Worm (Caenorhabditis elegans): ENCODE data around the gene srv-15.

The srv-15 gene

DNA sequence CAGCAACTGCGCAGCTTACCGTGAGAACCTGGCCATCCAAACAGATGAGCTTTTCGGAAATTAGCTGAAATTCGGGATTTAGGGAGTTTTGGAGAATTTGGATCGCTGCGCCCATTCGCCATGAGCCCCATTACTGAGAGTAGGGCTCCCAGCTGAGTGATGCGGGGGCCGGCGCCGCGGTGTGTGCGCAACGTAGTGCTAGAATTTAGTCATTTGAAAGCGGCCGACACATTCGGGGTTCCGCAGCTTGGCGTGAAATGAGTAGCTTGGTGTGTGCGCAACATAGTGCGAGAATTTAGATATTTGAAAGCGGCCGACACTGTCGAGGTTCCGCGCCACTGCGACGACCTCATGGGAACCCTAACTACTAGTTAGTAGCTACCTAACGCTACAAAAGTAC, 34.4 kb downstream of the srv-15 start:
- TF ChIP-seq ztf-11 (tag; optimal IDR thresholded peaks at IDR 0.05) (no peak), elt-1 (tag; optimal IDR thresholded peaks at IDR 0.05; ENCODE audit: borderline replicate concordance, insufficient read depth) (no peak), M03D4.4 (tag; optimal IDR thresholded peaks at IDR 0.05) (no peak), sptf-1 (tag; optimal IDR thresholded peaks at IDR 0.05) (no peak), unc-62 (GFP tag; optimal IDR thresholded peaks at IDR 0.05) (no peak), lin-32 (GFP tag; optimal IDR thresholded peaks at IDR 0.05) (no peak)

DNA sequence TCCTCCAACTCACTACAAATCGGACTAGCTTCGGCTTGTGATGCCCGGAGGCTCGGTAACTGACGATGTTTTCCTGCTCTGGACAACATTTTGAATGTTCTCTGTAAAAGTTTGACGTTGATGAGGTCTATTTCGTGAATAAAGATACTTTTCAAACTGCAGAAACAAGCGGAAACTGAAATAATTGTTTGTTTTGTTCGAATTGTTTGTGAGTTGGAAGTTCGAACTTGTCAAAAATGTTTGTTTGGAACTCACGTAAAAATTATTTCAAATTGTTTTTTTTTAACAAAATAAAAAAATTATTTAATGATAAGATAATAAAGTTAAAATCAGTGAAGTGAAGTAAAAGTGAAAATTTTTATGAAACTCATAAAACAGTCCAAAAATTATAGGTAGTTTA, 35.0 kb downstream of the srv-15 start, which contains the start of gene Y105C5B.11:
TSS of gene Y105C5B.11 (minus strand) at position 101 of the 400 bp plus-strand sequence.
- no peak for TF ChIP-seq nhr-237 (tag; optimal IDR thresholded peaks at IDR 0.05)
- TF ChIP-seq sem-2 (GFP tag; optimal IDR thresholded peaks at IDR 0.05), result no peak
- no peak for TF ChIP-seq mab-5 (tag; optimal IDR thresholded peaks at IDR 0.05)

DNA sequence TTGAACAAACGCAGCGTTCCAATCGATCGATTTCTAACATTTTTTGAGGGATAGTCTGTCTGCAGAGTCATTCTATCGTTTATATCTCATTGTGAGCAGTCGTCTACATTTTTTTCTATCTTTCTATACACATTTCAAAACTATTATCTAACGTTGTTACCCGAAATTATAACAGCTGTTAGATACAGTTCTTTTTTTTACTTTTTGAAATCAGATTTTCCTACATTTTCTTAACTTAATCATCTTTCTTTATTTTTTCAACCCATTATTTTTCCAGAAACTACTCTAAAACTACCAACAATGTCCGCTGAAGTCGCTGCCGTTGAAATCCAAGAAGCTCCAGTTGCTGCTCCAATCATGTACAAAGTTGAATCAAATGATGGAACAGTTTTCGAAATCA, 40.1 kb downstream of the srv-15 start, which contains the start of gene skr-10:
TSS of gene skr-10 (plus strand) at position 301 of the 400 bp plus-strand sequence.
- TF ChIP-seq flh-1 (GFP tag; optimal IDR thresholded peaks at IDR 0.05) (no peak), tbx-8 (GFP tag; optimal IDR thresholded peaks at IDR 0.05) (no peak), nhr-12 (tag; optimal IDR thresholded peaks at IDR 0.05) (no peak), nhr-237 (tag; optimal IDR thresholded peaks at IDR 0.05) (no peak), lin-32 (GFP tag; optimal IDR thresholded peaks at IDR 0.05) (no peak), blmp-1 (tag; optimal IDR thresholded peaks at IDR 0.05) (no peak), nhr-28 (tag; optimal IDR thresholded peaks at IDR 0.05) (no peak), mep-1 (tag; optimal IDR thresholded peaks at IDR 0.05) (no peak), ces-1 (GFP tag; optimal IDR thresholded peaks at IDR 0.05) (no peak)

DNA sequence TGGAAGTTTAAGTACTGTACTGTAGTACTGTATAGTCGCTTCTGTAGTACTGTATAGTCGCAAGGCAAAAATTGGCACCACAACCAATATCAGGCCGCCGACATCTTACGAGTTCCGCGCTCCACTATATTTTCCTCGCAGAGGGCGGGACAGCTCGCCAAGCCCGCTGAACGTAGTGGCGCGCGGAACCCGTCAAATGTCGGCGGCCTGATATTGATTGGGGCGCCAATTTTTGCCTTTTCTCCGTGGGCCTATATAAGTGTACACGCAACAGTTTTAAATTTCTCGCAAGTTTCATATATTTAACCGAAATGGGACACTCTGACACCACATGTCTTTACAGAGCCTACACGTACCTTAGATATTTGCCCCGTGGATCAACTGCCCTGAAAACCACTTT, 43.6 kb downstream of the srv-15 start:
- no peak for TF ChIP-seq unc-120 (tag; optimal IDR thresholded peaks at IDR 0.05; ENCODE audit: poor library complexity, severe bottlenecking)
- no peak for TF ChIP-seq sem-2 (GFP tag; optimal IDR thresholded peaks at IDR 0.05)
- no peak for TF ChIP-seq sptf-1 (tag; optimal IDR thresholded peaks at IDR 0.05)
- TF ChIP-seq nhr-2 (tag; optimal IDR thresholded peaks at IDR 0.05), result no peak
- TF ChIP-seq unc-62 (GFP tag; optimal IDR thresholded peaks at IDR 0.05), result no peak
- TF ChIP-seq nhr-237 (tag; optimal IDR thresholded peaks at IDR 0.05), result no peak
- no peak for TF ChIP-seq mep-1 (tag; optimal IDR thresholded peaks at IDR 0.05)
- TF ChIP-seq zip-8 (tag; optimal IDR thresholded peaks at IDR 0.05), result no peak
- TF ChIP-seq lin-32 (GFP tag; optimal IDR thresholded peaks at IDR 0.05), result no peak
- no peak for TF ChIP-seq elt-3 (tag; optimal IDR thresholded peaks at IDR 0.05)
- no peak for TF ChIP-seq nhr-28 (tag; optimal IDR thresholded peaks at IDR 0.05)

DNA sequence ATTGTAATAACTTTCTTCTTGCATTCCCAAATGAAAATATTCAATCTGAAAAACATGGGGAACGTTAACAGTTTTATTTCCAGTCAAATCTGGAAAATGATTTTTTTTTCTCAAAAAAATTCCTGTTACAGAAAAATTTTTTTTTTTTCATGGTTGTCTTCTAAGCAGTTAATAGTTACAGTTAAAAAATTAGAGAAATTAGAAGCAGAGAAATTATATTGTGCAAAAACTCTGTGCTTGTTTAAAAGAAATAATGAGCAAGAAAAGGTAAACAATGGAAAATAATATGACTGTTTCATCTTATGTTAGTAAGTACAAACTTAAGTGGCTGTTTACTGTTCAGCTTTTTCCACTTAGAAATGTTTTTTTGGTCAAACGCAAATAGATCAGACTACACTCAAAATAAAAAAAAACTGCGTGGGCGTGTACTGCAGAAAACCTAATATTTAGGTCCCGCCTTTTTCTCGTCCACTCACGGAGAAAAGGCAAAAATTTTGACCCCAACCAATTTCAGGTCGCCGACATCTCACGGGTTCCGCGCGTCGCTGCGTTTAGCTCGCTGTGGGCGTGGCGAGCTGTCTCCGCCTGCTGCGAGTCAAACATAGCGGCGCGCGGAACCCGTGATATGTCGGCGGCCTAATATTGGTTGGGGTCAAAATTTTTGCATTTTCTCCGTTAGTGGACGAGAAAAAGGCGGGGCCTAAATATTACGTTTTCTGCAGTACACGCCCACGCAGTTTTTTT, 44.6 kb downstream of the srv-15 start, which contains the start of gene ifas-3:
TSS of gene ifas-3 (minus strand) at position 51 of the 744 bp plus-strand sequence.
- TF ChIP-seq pha-4 (tag; optimal IDR thresholded peaks at IDR 0.05), result no peak
- no peak for TF ChIP-seq sptf-1 (tag; optimal IDR thresholded peaks at IDR 0.05)
- no peak for TF ChIP-seq unc-39 (tag; optimal IDR thresholded peaks at IDR 0.05)
- TF ChIP-seq elt-1 (tag; optimal IDR thresholded peaks at IDR 0.05; ENCODE audit: borderline replicate concordance, insufficient read depth), result no peak
- TF ChIP-seq nhr-237 (tag; optimal IDR thresholded peaks at IDR 0.05), result no peak
- no peak for TF ChIP-seq nhr-76 (tag; optimal IDR thresholded peaks at IDR 0.05)
- no peak for TF ChIP-seq hlh-1 (tag; optimal IDR thresholded peaks at IDR 0.05)
- TF ChIP-seq cnd-1 (tag; optimal IDR thresholded peaks at IDR 0.05), result no peak
- TF ChIP-seq mls-2 (tag; optimal IDR thresholded peaks at IDR 0.05), result no peak
- TF ChIP-seq nhr-2 (tag; optimal IDR thresholded peaks at IDR 0.05), result no peak
- TF ChIP-seq nhr-28 (tag; optimal IDR thresholded peaks at IDR 0.05), result no peak
- no peak for TF ChIP-seq sem-2 (GFP tag; optimal IDR thresholded peaks at IDR 0.05)
- TF ChIP-seq ceh-83 (GFP tag; optimal IDR thresholded peaks at IDR 0.05), result no peak
- TF ChIP-seq ces-1 (GFP tag; optimal IDR thresholded peaks at IDR 0.05), result no peak
- no peak for TF ChIP-seq mab-5 (tag; optimal IDR thresholded peaks at IDR 0.05)
- no peak for TF ChIP-seq ceh-39 (tag; optimal IDR thresholded peaks at IDR 0.05)
- no peak for TF ChIP-seq ceh-43 (GFP tag; optimal IDR thresholded peaks at IDR 0.05)

DNA sequence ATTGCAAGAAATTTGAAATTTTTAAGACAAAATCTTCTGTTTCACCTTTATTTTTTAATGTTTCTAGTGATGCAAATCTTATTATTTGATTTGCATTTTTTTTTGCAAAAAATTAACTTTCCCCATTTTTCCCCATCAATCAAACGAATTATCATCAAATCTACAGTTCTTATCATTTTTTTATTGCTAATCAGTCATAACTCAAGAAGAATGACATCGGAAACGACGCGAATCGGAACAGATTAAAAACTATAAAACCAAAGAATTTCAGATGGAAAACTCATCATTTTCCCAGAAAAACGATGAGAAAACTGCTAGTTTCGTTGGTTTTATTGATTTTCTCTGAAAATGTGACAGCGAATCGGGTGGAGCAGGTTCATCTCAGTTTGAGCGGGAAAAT, 45.3 kb downstream of the srv-15 start, which contains the start of gene Y105C5B.15:
TSS of gene Y105C5B.15 (plus strand) at position 297 of the 400 bp plus-strand sequence.
- no peak for TF ChIP-seq mab-5 (tag; optimal IDR thresholded peaks at IDR 0.05)
- no peak for TF ChIP-seq nhr-76 (tag; optimal IDR thresholded peaks at IDR 0.05)
- no peak for TF ChIP-seq elt-3 (tag; optimal IDR thresholded peaks at IDR 0.05)
- TF ChIP-seq zip-8 (tag; optimal IDR thresholded peaks at IDR 0.05), result no peak
- TF ChIP-seq lsy-2 (tag; optimal IDR thresholded peaks at IDR 0.05), result no peak
- TF ChIP-seq nhr-12 (tag; optimal IDR thresholded peaks at IDR 0.05), result no peak
- no peak for TF ChIP-seq tbx-8 (GFP tag; optimal IDR thresholded peaks at IDR 0.05)
- TF ChIP-seq lin-13 (tag; optimal IDR thresholded peaks at IDR 0.05), result no peak
- no peak for TF ChIP-seq sptf-1 (tag; optimal IDR thresholded peaks at IDR 0.05)
- no peak for TF ChIP-seq unc-39 (tag; optimal IDR thresholded peaks at IDR 0.05)
- TF ChIP-seq bed-3 (GFP tag; optimal IDR thresholded peaks at IDR 0.05), result no peak
- TF ChIP-seq unc-62 (GFP tag; optimal IDR thresholded peaks at IDR 0.05), result no peak
- no peak for TF ChIP-seq ham-2 (GFP tag; optimal IDR thresholded peaks at IDR 0.05)
- TF ChIP-seq nhr-237 (tag; optimal IDR thresholded peaks at IDR 0.05), result no peak
- no peak for TF ChIP-seq ceh-83 (GFP tag; optimal IDR thresholded peaks at IDR 0.05)

Data from whole organism, mixed stage, embryonic.